Fruit fly (Drosophila melanogaster) whole organism, embryonic: ENCODE data around the gene rho-5.

Experiments used
- Awh ChIP-seq: fragments of 200-800 bp; sonication (Bioruptor generic); IDR thresholded peaks from 2 replicates; pipeline ENCODE4, ENCODE4 v1.3.6; 2022; ENCODE audit warnings: missing biosample characterization, missing genetic modification characterization
- BEAF-32 ChIP-seq: fragments of 200-800 bp; sonication (Bioruptor generic); optimal IDR thresholded peaks from 3 replicates; lab custom pipeline; 2017; ENCODE audit warnings: missing biosample characterization, missing genetic modification characterization, mild to moderate bottlenecking, moderate library complexity, missing genetic modification reagents
- CG10979 ChIP-seq: fragments of 200-800 bp; sonication (Bioruptor generic); optimal IDR thresholded peaks from 2 replicates; lab custom pipeline; 2018; ENCODE audit warnings: missing biosample characterization, mild to moderate bottlenecking, missing genetic modification characterization, moderate library complexity
- CG11093 ChIP-seq: fragments of 200-800 bp; sonication (Bioruptor generic); IDR thresholded peaks from 3 replicates; pipeline ENCODE4 v1.3.6; 2022; ENCODE audit warnings: missing biosample characterization, missing genetic modification characterization
- CG1233 ChIP-seq: fragments of 200-800 bp; sonication (Bioruptor generic); optimal IDR thresholded peaks from 4 replicates; lab custom pipeline; 2018; ENCODE audit warnings: missing biosample characterization, mild to moderate bottlenecking, missing genetic modification characterization
- CG15269 ChIP-seq: fragments of 200-800 bp; sonication (Bioruptor generic); optimal IDR thresholded peaks from 2 replicates; lab custom pipeline; 2018; ENCODE audit warnings: missing biosample characterization, mild to moderate bottlenecking, missing genetic modification characterization, moderate library complexity
- CG1602 ChIP-seq: fragments of 200-800 bp; sonication (Bioruptor generic); optimal IDR thresholded peaks from 3 replicates; lab custom pipeline; 2016; ENCODE audit warnings: missing biosample characterization, missing genetic modification characterization
- CG2116 ChIP-seq: fragments of 200-800 bp; sonication (Bioruptor generic); optimal IDR thresholded peaks from 3 replicates; lab custom pipeline; 2018; ENCODE audit warnings: missing biosample characterization, mild to moderate bottlenecking, missing genetic modification characterization
- CG2120 ChIP-seq: fragments of 200-800 bp; sonication (Bioruptor generic); optimal IDR thresholded peaks from 3 replicates; lab custom pipeline; 2016; ENCODE audit warnings: missing biosample characterization, missing genetic modification characterization
- CG30020 ChIP-seq: fragments of 200-800 bp; optimal IDR thresholded peaks from 2 replicates; lab custom pipeline; 2019; ENCODE audit warnings: missing biosample characterization, mild to moderate bottlenecking, missing genetic modification characterization, moderate library complexity
- CG32772 ChIP-seq: fragments of 200-800 bp; sonication (Bioruptor generic); IDR thresholded peaks from 2 replicates; pipeline ENCODE4 v1.3.6; 2022; ENCODE audit warnings: missing biosample characterization, missing genetic modification characterization
- CG3726 ChIP-seq: fragments of 200-800 bp; sonication (Bioruptor generic); IDR thresholded peaks from 3 replicates; pipeline ENCODE4, ENCODE4 v1.3.6; 2022; ENCODE audit warnings: missing biosample characterization, missing genetic modification characterization
- CG4617 ChIP-seq: fragments of 200-800 bp; sonication (Bioruptor generic); optimal IDR thresholded peaks from 3 replicates; lab custom pipeline; 2016; ENCODE audit warnings: missing biosample characterization, missing genetic modification characterization, borderline replicate concordance
- CG6272 ChIP-seq: fragments of 200-800 bp; sonication (Bioruptor generic); IDR thresholded peaks from 2 replicates; pipeline ENCODE4 v1.3.6; 2022; ENCODE audit warnings: missing biosample characterization, missing genetic modification characterization
- CG9932 ChIP-seq: fragments of 200-800 bp; sonication (Bioruptor generic); IDR thresholded peaks from 2 replicates; pipeline ENCODE4 v1.3.6; 2022; ENCODE audit warnings: missing biosample characterization, missing genetic modification characterization
- CkIIα-i1 ChIP-seq: fragments of 200-800 bp; sonication (Bioruptor generic); IDR thresholded peaks from 2 replicates; pipeline ENCODE4 v1.3.6; 2022; ENCODE audit warnings: missing biosample characterization, missing genetic modification characterization
- ERR ChIP-seq: fragments of 200-800 bp; sonication (Bioruptor generic); optimal IDR thresholded peaks from 2 replicates; lab custom pipeline; 2016; ENCODE audit warnings: missing biosample characterization, missing genetic modification characterization
- GATAe ChIP-seq: fragments of 200-800 bp; sonication (Bioruptor generic); conservative IDR thresholded peaks from 2 replicates; pipeline ENCODE4 v1.3.6; 2022; ENCODE audit warnings: missing biosample characterization, missing genetic modification characterization
- Gug ChIP-seq: fragments of 200-800 bp; sonication (Bioruptor generic); IDR thresholded peaks from 4 replicates; pipeline ENCODE4 v1.3.6; 2022; ENCODE audit warnings: missing biosample characterization, missing genetic modification characterization
- HLH3B ChIP-seq: fragments of 200-800 bp; sonication (Bioruptor generic); IDR thresholded peaks from 2 replicates; pipeline ENCODE4 v1.3.6; 2022; ENCODE audit warnings: missing biosample characterization, missing genetic modification characterization
- Lhr ChIP-seq: fragments of 200-800 bp; sonication (Bioruptor generic); optimal IDR thresholded peaks from 3 replicates; lab custom pipeline; 2017; ENCODE audit warnings: mild to moderate bottlenecking, missing biosample characterization, missing genetic modification reagents, missing genetic modification characterization
- Mad ChIP-seq: fragments of 200-800 bp; sonication (Bioruptor generic); optimal IDR thresholded peaks from 2 replicates; lab custom pipeline; 2016; ENCODE audit warnings: missing biosample characterization, missing genetic modification characterization
- Spps ChIP-seq: fragments of 200-800 bp; sonication (Bioruptor generic); optimal IDR thresholded peaks from 2 replicates; lab custom pipeline; 2018; ENCODE audit warnings: missing biosample characterization, mild to moderate bottlenecking, missing genetic modification characterization
- Xbp1 ChIP-seq: fragments of 200-800 bp; sonication (Bioruptor generic); optimal IDR thresholded peaks from 3 replicates; lab custom pipeline; 2016; ENCODE audit warnings: missing biosample characterization, mild to moderate bottlenecking, missing genetic modification characterization
- Xrp1 ChIP-seq: fragments of 200-800 bp; sonication (Bioruptor generic); IDR thresholded peaks from 2 replicates; pipeline ENCODE4 v1.3.6; 2022; ENCODE audit warnings: missing biosample characterization, missing genetic modification characterization
- cato ChIP-seq: fragments of 200-800 bp; sonication (Bioruptor generic); optimal IDR thresholded peaks from 2 replicates; lab custom pipeline; 2016; ENCODE audit warnings: missing biosample characterization, missing genetic modification characterization, borderline replicate concordance
- chif ChIP-seq, 2 experiments: fragments of 200-800 bp; sonication (Bioruptor generic); optimal IDR thresholded peaks; 3 replicates each; lab custom pipeline; 2016; ENCODE audit warnings: missing biosample characterization in 2 of 2, missing genetic modification characterization in 2 of 2
- chinmo ChIP-seq: fragments of 200-800 bp; sonication (Bioruptor generic); IDR thresholded peaks from 4 replicates; pipeline ENCODE4 v1.3.6; 2022; ENCODE audit warnings: missing biosample characterization, missing genetic modification characterization; ENCODE audit not compliant: partially characterized antibody
- emc ChIP-seq: fragments of 200-800 bp; sonication (Bioruptor generic); optimal IDR thresholded peaks from 2 replicates; lab custom pipeline; 2016; ENCODE audit warnings: missing biosample characterization, missing genetic modification characterization
- gcm ChIP-seq: fragments of 200-800 bp; sonication (Bioruptor generic); optimal IDR thresholded peaks from 2 replicates; lab custom pipeline; 2019; ENCODE audit warnings: missing biosample characterization, mild to moderate bottlenecking, missing genetic modification characterization, moderate library complexity
- gem ChIP-seq: fragments of 200-800 bp; sonication (Bioruptor generic); optimal IDR thresholded peaks from 2 replicates; lab custom pipeline; 2019; ENCODE audit warnings: missing biosample characterization, mild to moderate bottlenecking, missing genetic modification characterization, moderate library complexity
- gt ChIP-seq: fragments of 200-800 bp; sonication (Bioruptor generic); IDR thresholded peaks from 2 replicates; pipeline ENCODE4 v1.3.6; 2022; ENCODE audit warnings: missing biosample characterization, missing genetic modification characterization
- hth ChIP-seq: fragments of >200 bp; optimal IDR thresholded peaks from 2 replicates; lab custom pipeline; 2017; ENCODE audit warnings: inconsistent platforms
- insv ChIP-seq, 2 experiments: fragments of 200-800 bp; sonication (Bioruptor generic); optimal IDR thresholded peaks; 3 replicates each; lab custom pipeline; 2016 to 2018; ENCODE audit warnings: missing biosample characterization in 2 of 2, missing genetic modification characterization in 2 of 2
- jigr1 ChIP-seq: fragments of 200-800 bp; sonication (Bioruptor generic); IDR thresholded peaks from 3 replicates; pipeline ENCODE4 v1.3.6; 2022; ENCODE audit warnings: missing biosample characterization, missing genetic modification characterization
- lov ChIP-seq, 2 experiments: fragments of 200-800 bp in 1 of 2; fragments of >200 bp in 1 of 2; sonication (Bioruptor generic) in 1 of 2; IDR thresholded peaks in 1 of 2; optimal IDR thresholded peaks in 1 of 2; 2 replicates in 1 of 2; 3 replicates in 1 of 2; pipeline versions ENCODE4 v1.3.6 to Lab custom; 2017 to 2022; ENCODE audit warnings: missing biosample characterization in 1 of 2, missing genetic modification characterization in 1 of 2
- maf-S ChIP-seq: fragments of 200-800 bp; sonication (Bioruptor generic); optimal IDR thresholded peaks from 2 replicates; lab custom pipeline; 2016; ENCODE audit warnings: missing biosample characterization, missing genetic modification characterization
- mam ChIP-seq: fragments of 200-800 bp; sonication (Bioruptor generic); optimal IDR thresholded peaks from 3 replicates; lab custom pipeline; 2016; ENCODE audit warnings: missing biosample characterization, missing genetic modification characterization
- nau ChIP-seq: fragments of 200-800 bp; sonication (Bioruptor generic); optimal IDR thresholded peaks from 3 replicates; lab custom pipeline; 2017; ENCODE audit warnings: missing biosample characterization, mild to moderate bottlenecking, missing genetic modification characterization, missing genetic modification reagents
- phol ChIP-seq: fragments of 200-800 bp; sonication (Bioruptor generic); optimal IDR thresholded peaks from 3 replicates; lab custom pipeline; 2018; ENCODE audit warnings: missing biosample characterization, mild to moderate bottlenecking, missing genetic modification characterization, moderate library complexity
- pnt ChIP-seq: fragments of 200-800 bp; sonication (Bioruptor generic); optimal IDR thresholded peaks from 3 replicates; lab custom pipeline; 2016; ENCODE audit warnings: missing biosample characterization, missing genetic modification characterization
- sens-2 ChIP-seq: fragments of 200-800 bp; sonication (Bioruptor generic); IDR thresholded peaks from 2 replicates; pipeline ENCODE4 v1.3.6; 2022; ENCODE audit warnings: missing biosample characterization, missing genetic modification characterization
- shn ChIP-seq: fragments of 200-800 bp; sonication (Bioruptor generic); optimal IDR thresholded peaks from 3 replicates; lab custom pipeline; 2016; ENCODE audit warnings: missing biosample characterization, missing genetic modification characterization
- slbo ChIP-seq: fragments of 200-800 bp; sonication (Bioruptor generic); IDR thresholded peaks from 2 replicates; pipeline ENCODE4 v1.3.6; 2022; ENCODE audit warnings: missing biosample characterization, missing genetic modification characterization
- tll ChIP-seq, 2 experiments: fragments of 200-800 bp in 1 of 2; fragments of >200 bp in 1 of 2; sonication (Bioruptor generic) in 1 of 2; optimal IDR thresholded peaks; 2 replicates each; lab custom pipeline; 2017 to 2019; ENCODE audit warnings: missing biosample characterization in 2 of 2, missing genetic modification characterization in 2 of 2, mild to moderate bottlenecking in 1 of 2, moderate library complexity in 1 of 2
- twi ChIP-seq: fragments of 200-800 bp; optimal IDR thresholded peaks from 2 replicates; lab custom pipeline; 2019; ENCODE audit warnings: missing biosample characterization, mild to moderate bottlenecking, missing genetic modification characterization, moderate library complexity
- tx ChIP-seq: fragments of 200-800 bp; sonication (Bioruptor generic); optimal IDR thresholded peaks from 2 replicates; lab custom pipeline; 2016; ENCODE audit warnings: missing biosample characterization, missing genetic modification characterization
- unpg ChIP-seq: fragments of 200-800 bp; sonication (Bioruptor generic); optimal IDR thresholded peaks from 3 replicates; lab custom pipeline; 2018; ENCODE audit warnings: missing biosample characterization, mild to moderate bottlenecking, missing genetic modification characterization, moderate library complexity
- zen2 ChIP-seq: fragments of 200-800 bp; sonication (Bioruptor generic); IDR thresholded peaks from 3 replicates; pipeline ENCODE4 v1.3.6; 2022; ENCODE audit warnings: missing biosample characterization, missing genetic modification characterization; ENCODE audit not compliant: partially characterized antibody

Gene rho-5

DNA sequence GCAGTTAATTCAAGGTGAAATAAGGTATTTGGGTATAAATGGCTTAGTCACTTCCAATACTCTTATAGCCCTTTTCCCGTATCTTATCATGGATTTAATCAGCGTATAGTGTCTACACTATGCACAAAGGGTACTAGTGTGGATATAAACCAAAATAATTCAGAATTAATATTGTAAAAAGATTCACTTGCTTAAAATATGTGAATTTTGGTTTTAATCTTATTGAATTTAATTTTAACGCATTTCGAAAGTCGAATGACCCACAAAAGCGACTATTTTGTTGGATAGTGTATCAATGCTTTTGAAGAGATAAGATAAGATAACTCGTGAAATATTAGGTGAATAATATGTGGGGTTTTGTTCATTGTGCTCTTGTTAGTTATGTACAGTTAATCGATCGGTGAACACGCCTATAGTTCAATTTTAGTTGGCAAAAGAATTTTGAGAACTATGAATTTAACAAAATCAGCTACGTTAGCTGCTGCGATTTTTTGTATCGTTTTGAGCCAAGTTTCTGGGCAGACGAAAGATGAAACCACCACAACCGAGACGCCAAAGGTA, 8.3 kb upstream of the rho-5 start, which contains the start of gene CG5096 (continued):
- TF ChIP-seq Xbp1 (peak; percentile 78), maf-S (GFP tag; lab: Kevin White, UChicago) (peak; percentile 67), Gug (GFP tag; lab: Robert Waterston, UW) (no peak), GATAe (GFP tag; lab: Robert Waterston, UW) (peak; percentile 100), Spps (peak; percentile 67), Xrp1 (GFP tag; lab: Robert Waterston, UW) (peak; percentile 89), gt (no peak), CG9932 (GFP tag; lab: Robert Waterston, UW) (peak; percentile 81), CG6272 (GFP tag; lab: Robert Waterston, UW) (peak; percentile 81), phol (tag; lab: Kevin White, UChicago) (peak; percentile 81), hth (no peak), BEAF-32 (GFP tag; lab: Kevin White, UChicago) (no peak), slbo (GFP tag; lab: Robert Waterston, UW) (peak; percentile 91), zen2 (GFP tag; lab: Robert Waterston, UW) (no peak), CG30020 (tag; lab: Kevin White, UChicago) (peak; percentile 46), jigr1 (GFP tag; lab: Robert Waterston, UW) (0 out of 3 replicates have a peak, but pooled peaks have one; percentile 47), emc (GFP tag; lab: Kevin White, UChicago) (peak; percentile 59), shn (peak; percentile 18), Awh (GFP tag; lab: Robert Waterston, UW) (peak; percentile 89), tll (GFP tag; optimal IDR thresholded peaks at IDR 0.05; lab: Kevin White, UChicago) (no peak), chif (GFP tag; optimal IDR thresholded peaks at IDR 0.05; lab: Kevin White, UChicago) (peak; percentile 62 to 64), Lhr (GFP tag; lab: Kevin White, UChicago) (no peak), nau (GFP tag; lab: Kevin White, UChicago) (peak; percentile 84), cato (peak; percentile 50), unpg (GFP tag; lab: Kevin White, UChicago) (peak; percentile 92), gcm (GFP tag; lab: Kevin White, UChicago) (peak; percentile 87), CkIIα-i1 (no peak), CG1602 (GFP tag; lab: Kevin White, UChicago) (peak; percentile 76), CG10979 (tag; lab: Kevin White, UChicago) (peak; percentile 80), CG2116 (GFP tag; lab: Kevin White, UChicago) (peak; percentile 49), pnt (GFP tag; lab: Kevin White, UChicago) (peak; percentile 71), mam (GFP tag; lab: Kevin White, UChicago) (peak; percentile 86), insv (GFP tag; optimal IDR thresholded peaks at IDR 0.05; lab: Kevin White, UChicago) (peak in 1 of 2 experiments; percentile 12), CG11093 (GFP tag; lab: Robert Waterston, UW) (peak; percentile 65; the same call in 1 of the 3 replicates), CG2120 (GFP tag; lab: Kevin White, UChicago) (peak; percentile 96), gem (tag; lab: Kevin White, UChicago) (peak; percentile 93), CG3726 (peak; percentile 48; the same call in 1 of the 3 replicates), twi (tag; lab: Kevin White, UChicago) (peak; percentile 73), HLH3B (peak; percentile 93; the same call in 1 of the 2 replicates), CG1233 (GFP tag; lab: Kevin White, UChicago) (peak; percentile 84), lov (optimal IDR thresholded peaks at IDR 0.05; lab: Kevin White, UChicago) (no peak), lov (GFP tag; IDR thresholded peaks at IDR 0.05; lab: Robert Waterston, UW) (peak; percentile 67; the same call in 1 of the 3 replicates), chinmo (GFP tag; lab: Robert Waterston, UW) (no peak), CG15269 (tag; lab: Kevin White, UChicago) (peak; percentile 95), ERR (GFP tag; lab: Kevin White, UChicago) (peak; percentile 77), tx (GFP tag; lab: Kevin White, UChicago) (peak; percentile 65), sens-2 (GFP tag; lab: Robert Waterston, UW) (no peak), CG4617 (peak; percentile 45), Mad (peak; percentile 47), CG32772 (GFP tag; lab: Robert Waterston, UW) (peak; percentile 79)
